Fruit fly (Drosophila melanogaster) whole organism, wandering third instar larva: ENCODE results near the gene lic.

Experiments used
- Abd-B ChIP-seq: fragments of >200 bp; optimal IDR thresholded peaks from 2 replicates; lab custom pipeline; 2017; ENCODE audit warnings: missing biosample characterization, missing genetic modification characterization
- CG32264 ChIP-seq: fragments of 200-800 bp; sonication (Bioruptor generic); optimal IDR thresholded peaks from 2 replicates; lab custom pipeline; 2016; ENCODE audit warnings: missing biosample characterization, missing genetic modification characterization
- CG9705 ChIP-seq: fragments of 200-800 bp; sonication (Bioruptor generic); optimal IDR thresholded peaks from 2 replicates; lab custom pipeline; 2018; ENCODE audit warnings: missing biosample characterization, mild to moderate bottlenecking, missing genetic modification characterization
- CrebA ChIP-seq: fragments of 200-800 bp; sonication (Bioruptor generic); optimal IDR thresholded peaks from 2 replicates; lab custom pipeline; 2016; ENCODE audit warnings: missing biosample characterization, mild to moderate bottlenecking, missing genetic modification characterization, borderline replicate concordance
- Dfd ChIP-seq: fragments of >200 bp; optimal IDR thresholded peaks from 2 replicates; lab custom pipeline; 2017; ENCODE audit warnings: missing biosample characterization, missing genetic modification characterization
- Dif ChIP-seq: fragments of 200-275, 200-300 bp; sonication (Bioruptor generic); optimal IDR thresholded peaks from 2 replicates; lab custom pipeline; 2018; ENCODE audit warnings: missing biosample characterization, missing genetic modification characterization; ENCODE audit not compliant: partially characterized antibody
- GATAd ChIP-seq: sonication (Bioruptor generic); optimal IDR thresholded peaks from 2 replicates; lab custom pipeline; 2016; ENCODE audit warnings: missing biosample characterization, missing genetic modification characterization
- HLH106 ChIP-seq: fragments of 200-800 bp; optimal IDR thresholded peaks from 3 replicates; lab custom pipeline; 2019; ENCODE audit warnings: missing biosample characterization, mild to moderate bottlenecking, missing genetic modification characterization, moderate library complexity
- Hnf4 ChIP-seq: fragments of 200-800 bp; sonication (Bioruptor generic); optimal IDR thresholded peaks from 2 replicates; lab custom pipeline; 2016; ENCODE audit warnings: missing biosample characterization, mild to moderate bottlenecking, missing genetic modification characterization
- Hr78 ChIP-seq: fragments of >200 bp; optimal IDR thresholded peaks from 2 replicates; lab custom pipeline; 2017; ENCODE audit warnings: missing biosample characterization, missing genetic modification characterization
- Hr83 ChIP-seq: fragments of 200-300 bp; sonication (Bioruptor generic); optimal IDR thresholded peaks from 2 replicates; lab custom pipeline; 2016; ENCODE audit warnings: missing biosample characterization, mild to moderate bottlenecking, missing genetic modification characterization, moderate library complexity; ENCODE audit not compliant: poor library complexity, severe bottlenecking
- Jra ChIP-seq: sonication (Bioruptor generic); optimal IDR thresholded peaks from 2 replicates; lab custom pipeline; 2016; ENCODE audit warnings: missing biosample characterization, missing genetic modification characterization
- Mio ChIP-seq: sonication (Bioruptor generic); optimal IDR thresholded peaks from 2 replicates; lab custom pipeline; 2016; ENCODE audit warnings: missing biosample characterization, missing genetic modification characterization
- Myc ChIP-seq: fragments of >200 bp; optimal IDR thresholded peaks from 2 replicates; lab custom pipeline; 2017
- N ChIP-seq: fragments of >200 bp; optimal IDR thresholded peaks from 2 replicates; lab custom pipeline; 2018; ENCODE audit warnings: missing biosample characterization, missing external identifiers, missing genetic modification characterization
- OdsH ChIP-seq: fragments of 200-800 bp; sonication (Bioruptor generic); optimal IDR thresholded peaks from 2 replicates; lab custom pipeline; 2016; ENCODE audit warnings: missing biosample characterization, mild to moderate bottlenecking, missing genetic modification characterization
- Rel ChIP-seq, 2 experiments: fragments of 200-800 bp; sonication (Bioruptor generic) in 1 of 2; optimal IDR thresholded peaks; 2 replicates in 1 of 2; 3 replicates in 1 of 2; lab custom pipeline; 2016 to 2019; ENCODE audit warnings: mild to moderate bottlenecking in 2 of 2, missing biosample characterization in 2 of 2, missing genetic modification characterization in 2 of 2, moderate library complexity in 1 of 2
- Sp1 ChIP-seq: fragments of 200-800 bp; sonication (Bioruptor generic); optimal IDR thresholded peaks from 3 replicates; lab custom pipeline; 2019; ENCODE audit warnings: missing biosample characterization, mild to moderate bottlenecking, missing genetic modification characterization, moderate library complexity
- Vsx2 ChIP-seq: fragments of 200-300, 225-300 bp; sonication (Bioruptor generic); optimal IDR thresholded peaks from 2 replicates; lab custom pipeline; 2018; ENCODE audit warnings: missing biosample characterization, missing genetic modification characterization; ENCODE audit not compliant: partially characterized antibody
- br ChIP-seq: fragments of 200-800 bp; sonication (Bioruptor generic); optimal IDR thresholded peaks from 2 replicates; lab custom pipeline; 2016; ENCODE audit warnings: missing biosample characterization, missing genetic modification characterization
- brk ChIP-seq: fragments of 200-800 bp; sonication (Bioruptor generic); optimal IDR thresholded peaks from 2 replicates; lab custom pipeline; 2016; ENCODE audit warnings: missing biosample characterization, mild to moderate bottlenecking, missing genetic modification characterization
- dl ChIP-seq, 2 experiments: fragments of 175-275, 200-275 bp in 1 of 2; fragments of 200-275 bp in 1 of 2; sonication (Bioruptor generic); optimal IDR thresholded peaks; lab custom pipeline; 2018; ENCODE audit warnings: mild to moderate bottlenecking in 2 of 2, missing biosample characterization in 2 of 2, missing genetic modification characterization in 2 of 2, moderate library complexity in 2 of 2; ENCODE audit not compliant: partially characterized antibody in 2 of 2, insufficient read depth in 1 of 2
- dmrt93B ChIP-seq: fragments of 200-800 bp; sonication (Bioruptor generic); optimal IDR thresholded peaks from 2 replicates; lab custom pipeline; 2018; ENCODE audit warnings: missing biosample characterization, mild to moderate bottlenecking, missing genetic modification characterization
- dsf ChIP-seq: sonication (Bioruptor generic); optimal IDR thresholded peaks from 2 replicates; lab custom pipeline; 2016; ENCODE audit warnings: missing biosample characterization, missing genetic modification characterization, borderline replicate concordance
- ey ChIP-seq: fragments of 200-800 bp; sonication (Bioruptor generic); optimal IDR thresholded peaks from 2 replicates; lab custom pipeline; 2016; ENCODE audit warnings: missing biosample characterization, missing genetic modification characterization
- foxo ChIP-seq, 2 experiments: fragments of 200-800 bp; sonication (Bioruptor generic); optimal IDR thresholded peaks; 2 replicates in 1 of 2; 3 replicates in 1 of 2; lab custom pipeline; 2016 to 2017; ENCODE audit warnings: missing biosample characterization in 2 of 2, missing genetic modification characterization in 2 of 2
- fru ChIP-seq: fragments of 200-800 bp; sonication (Bioruptor generic); optimal IDR thresholded peaks from 3 replicates; lab custom pipeline; 2016; ENCODE audit warnings: missing biosample characterization, mild to moderate bottlenecking, missing genetic modification characterization
- h ChIP-seq: fragments of 200-800 bp; sonication (Bioruptor generic); optimal IDR thresholded peaks from 3 replicates; lab custom pipeline; 2016; ENCODE audit warnings: missing biosample characterization, mild to moderate bottlenecking, missing genetic modification characterization
- jim ChIP-seq: fragments of 175-275, 200-325 bp; sonication (Bioruptor generic); optimal IDR thresholded peaks from 2 replicates; lab custom pipeline; 2016; ENCODE audit warnings: missing biosample characterization, mild to moderate bottlenecking, missing genetic modification characterization
- lola ChIP-seq: fragments of >200 bp; optimal IDR thresholded peaks from 2 replicates; lab custom pipeline; 2017; ENCODE audit warnings: missing biosample characterization, missing genetic modification characterization
- pan ChIP-seq: fragments of >200 bp; optimal IDR thresholded peaks from 2 replicates; lab custom pipeline; 2017
- psq ChIP-seq: fragments of 200-800 bp; sonication (Bioruptor generic); optimal IDR thresholded peaks from 3 replicates; lab custom pipeline; 2017; ENCODE audit warnings: missing biosample characterization, mild to moderate bottlenecking, missing genetic modification characterization, moderate library complexity
- rgr ChIP-seq: fragments of 200-800 bp; sonication (Bioruptor generic); optimal IDR thresholded peaks from 3 replicates; lab custom pipeline; 2016; ENCODE audit warnings: missing biosample characterization, mild to moderate bottlenecking, missing genetic modification characterization
- sage ChIP-seq: fragments of 200-800 bp; sonication (Bioruptor generic); optimal IDR thresholded peaks from 2 replicates; lab custom pipeline; 2016; ENCODE audit warnings: missing biosample characterization, mild to moderate bottlenecking, missing genetic modification characterization
- sv ChIP-seq: fragments of 200-800 bp; sonication (Bioruptor generic); optimal IDR thresholded peaks from 3 replicates; lab custom pipeline; 2016; ENCODE audit warnings: missing biosample characterization, missing genetic modification characterization
- tai ChIP-seq: sonication (Bioruptor generic); optimal IDR thresholded peaks from 2 replicates; lab custom pipeline; 2016; ENCODE audit warnings: missing biosample characterization, missing genetic modification characterization
- usp ChIP-seq: fragments of >200 bp; optimal IDR thresholded peaks from 2 replicates; lab custom pipeline; 2017; ENCODE audit warnings: missing biosample characterization, missing genetic modification characterization
- woc ChIP-seq: sonication (Bioruptor generic); optimal IDR thresholded peaks from 2 replicates; lab custom pipeline; 2016; ENCODE audit warnings: missing biosample characterization, mild to moderate bottlenecking, missing genetic modification characterization

lic gene

dm6 chrX:13136939-13137697 is 46.2 kb downstream of the lic start:
- peak in 1 of 2 experiments; percentile 89 for TF ChIP-seq foxo (GFP tag; optimal IDR thresholded peaks at IDR 0.05; lab: Kevin White, UChicago)
- no peak for TF ChIP-seq Hr83
- TF ChIP-seq ey (GFP tag; lab: Kevin White, UChicago): peak; percentile 6
- peak; percentile 27 for TF ChIP-seq woc (GFP tag; lab: Kevin White, UChicago)
- peak; percentile 86 for TF ChIP-seq psq (GFP tag; lab: Kevin White, UChicago)
- no peak for TF ChIP-seq pan
- peak; percentile 29 for TF ChIP-seq dmrt93B (GFP tag; lab: Kevin White, UChicago)
- TF ChIP-seq Vsx2 (GFP tag; lab: Kevin White, UChicago): no peak
- peak; percentile 88 for TF ChIP-seq h (GFP tag; lab: Kevin White, UChicago)
- no peak for TF ChIP-seq dsf (GFP tag; lab: Kevin White, UChicago)
- no peak for TF ChIP-seq lola (GFP tag; lab: Kevin White, UChicago)
- TF ChIP-seq Mio (GFP tag; lab: Kevin White, UChicago): no peak
- TF ChIP-seq GATAd (GFP tag; lab: Kevin White, UChicago): no peak
- no peak for TF ChIP-seq Hr78 (GFP tag; lab: Kevin White, UChicago)
- TF ChIP-seq Sp1 (GFP tag; lab: Kevin White, UChicago): peak; percentile 75
- peak; percentile 41 for TF ChIP-seq sage
- TF ChIP-seq N (GFP tag; lab: Kevin White, UChicago): no peak
- TF ChIP-seq HLH106 (tag; lab: Kevin White, UChicago): peak; percentile 61
- no peak for TF ChIP-seq brk (GFP tag; lab: Kevin White, UChicago)
- no peak for TF ChIP-seq CG32264 (GFP tag; lab: Kevin White, UChicago)
- TF ChIP-seq fru: peak; percentile 90
- peak; percentile 21 for TF ChIP-seq rgr (GFP tag; lab: Kevin White, UChicago)
- no peak for TF ChIP-seq Dif (GFP tag; lab: Kevin White, UChicago)
- peak; percentile 51 for TF ChIP-seq CrebA (GFP tag; lab: Kevin White, UChicago)
- peak; percentile 35 for TF ChIP-seq Hnf4 (GFP tag; lab: Kevin White, UChicago)
- peak; percentile 19 for TF ChIP-seq br (GFP tag; lab: Kevin White, UChicago)
- TF ChIP-seq tai (GFP tag; lab: Kevin White, UChicago): no peak
- peak; percentile 60 for TF ChIP-seq OdsH (GFP tag; lab: Kevin White, UChicago)
- no peak for TF ChIP-seq usp
- TF ChIP-seq CG9705 (GFP tag; lab: Kevin White, UChicago): no peak
- no peak for TF ChIP-seq Abd-B (GFP tag; lab: Kevin White, UChicago)
- TF ChIP-seq Rel (GFP tag; optimal IDR thresholded peaks at IDR 0.05; lab: Kevin White, UChicago): peak; percentile 54
- no peak for TF ChIP-seq Rel (tag; optimal IDR thresholded peaks at IDR 0.05; lab: Kevin White, UChicago)
- no peak for TF ChIP-seq Dfd (GFP tag; lab: Kevin White, UChicago)
- no peak for TF ChIP-seq Myc (lab: Kevin White, UChicago)
- no peak for TF ChIP-seq jim
- no peak for TF ChIP-seq sv (GFP tag; lab: Kevin White, UChicago)
- no peak for TF ChIP-seq Jra (GFP tag; lab: Kevin White, UChicago)
- peak in 1 of 2 experiments; percentile 8 for TF ChIP-seq dl (GFP tag; optimal IDR thresholded peaks at IDR 0.05; lab: Kevin White, UChicago; ENCODE audit: insufficient read depth in 1 of 2, partially characterized antibody in 2 of 2)
- TF ChIP-seq, all 38 proteins: peak for 17

dm6 chrX:13138887-13139286 is 47.9 kb downstream of the lic start, which contains the start of gene CG32645:
TSS of gene CG32645 (plus strand) at chrX:13139199.
- TF ChIP-seq dl (GFP tag; optimal IDR thresholded peaks at IDR 0.05; lab: Kevin White, UChicago; ENCODE audit: insufficient read depth in 1 of 2, partially characterized antibody in 2 of 2) (peak in 1 of 2 experiments; percentile 13), Hr78 (GFP tag; lab: Kevin White, UChicago) (no peak), sage (no peak), brk (GFP tag; lab: Kevin White, UChicago) (no peak), OdsH (GFP tag; lab: Kevin White, UChicago) (no peak)
